Worm (Caenorhabditis elegans) whole organism, L4 larva: ENCODE results near the gene sel-13.

Experiments
- F37D6.2 ChIP-seq: sonication (generic microtip); optimal IDR thresholded peaks from 2 replicates; lab custom pipeline; 2016; ENCODE audit warnings: mild to moderate bottlenecking, missing genetic modification characterization, missing compliant biosample characterization
- F49E8.2 ChIP-seq: sonication (generic microtip); optimal IDR thresholded peaks from 2 replicates; lab custom pipeline; 2016; ENCODE audit warnings: missing compliant biosample characterization, mild to moderate bottlenecking, missing genetic modification characterization, borderline replicate concordance
- T20F7.1 ChIP-seq: fragments of 200-800 bp; sonication (Bioruptor generic); optimal IDR thresholded peaks from 2 replicates; lab custom pipeline; 2018; ENCODE audit warnings: mild to moderate bottlenecking, missing genetic modification characterization, missing compliant biosample characterization
- Y105C5A.15 ChIP-seq: fragments of 200-800 bp; sonication (Bioruptor generic); IDR thresholded peaks from 2 replicates; pipeline ENCODE4 v1.3.6; 2022; ENCODE audit warnings: missing genetic modification characterization, missing compliant biosample characterization
- Y48G9A.11 ChIP-seq: fragments of 200-800 bp; sonication (Bioruptor generic); IDR thresholded peaks from 2 replicates; pipeline ENCODE4 v1.3.6; 2022; ENCODE audit warnings: missing genetic modification reagents, missing genetic modification characterization, missing compliant biosample characterization
- aha-1 ChIP-seq: fragments of 150-350 bp; peaks from one replicate; lab custom pipeline; 2014; ENCODE audit warnings: missing biosample characterization, missing genetic modification characterization
- ceh-28 ChIP-seq: fragments of 150-350 bp; optimal IDR thresholded peaks from 2 replicates; lab custom pipeline; 2014; ENCODE audit warnings: missing biosample characterization, missing genetic modification reagents, missing genetic modification characterization
- ces-1 ChIP-seq: fragments of 150-350 bp; sonication (generic microtip); optimal IDR thresholded peaks from 4 replicates; lab custom pipeline; 2014; ENCODE audit warnings: missing biosample characterization, missing genetic modification reagents, missing genetic modification characterization
- ctbp-1 ChIP-seq: fragments of 200-800 bp; sonication (Bioruptor generic); IDR thresholded peaks from 2 replicates; pipeline ENCODE4 v1.3.6; 2022; ENCODE audit warnings: missing genetic modification reagents, missing genetic modification characterization, missing compliant biosample characterization
- daf-12 ChIP-seq: fragments of 150-350 bp; optimal IDR thresholded peaks from 2 replicates; lab custom pipeline; 2014; ENCODE audit warnings: missing biosample characterization, missing genetic modification reagents, missing genetic modification characterization
- daf-16 ChIP-seq, 3 experiments: sonication (generic microtip); optimal IDR thresholded peaks; 2 replicates each; lab custom pipeline; 2016 to 2017; ENCODE audit warnings: missing genetic modification characterization in 3 of 3, missing genetic modification reagents in 3 of 3, mild to moderate bottlenecking in 2 of 3, missing compliant biosample characterization in 2 of 3, missing biosample characterization in 1 of 3, moderate library complexity in 1 of 3
- hif-1 ChIP-seq, 2 experiments: sonication (generic microtip); optimal IDR thresholded peaks; 2 replicates each; lab custom pipeline; 2016 to 2017; ENCODE audit warnings: missing compliant biosample characterization in 2 of 2, missing genetic modification characterization in 2 of 2, missing genetic modification reagents in 2 of 2, missing genotype in 2 of 2, mild to moderate bottlenecking in 1 of 2
- lin-1 ChIP-seq: fragments of 200-800 bp; sonication (Bioruptor generic); IDR thresholded peaks from 2 replicates; pipeline ENCODE4 v1.3.6; 2022; ENCODE audit warnings: missing genetic modification reagents, missing genetic modification characterization, missing compliant biosample characterization
- lin-15B ChIP-seq: fragments of 150-350 bp; sonication (generic microtip); optimal IDR thresholded peaks from 3 replicates; lab custom pipeline; 2014; ENCODE audit warnings: missing biosample characterization, missing genetic modification characterization
- lin-29 ChIP-seq: fragments of 200-800 bp; sonication (Bioruptor generic); IDR thresholded peaks from 2 replicates; pipeline ENCODE4 v1.3.6; 2022; ENCODE audit warnings: missing genetic modification reagents, missing genetic modification characterization, missing compliant biosample characterization
- lin-38 ChIP-seq: fragments of 200-800 bp; sonication (Bioruptor generic); IDR thresholded peaks from 2 replicates; pipeline ENCODE4 v1.3.6; 2022; ENCODE audit warnings: missing genetic modification reagents, missing genetic modification characterization, missing compliant biosample characterization
- lir-3 ChIP-seq: sonication (generic microtip); optimal IDR thresholded peaks from 2 replicates; lab custom pipeline; 2016; ENCODE audit warnings: mild to moderate bottlenecking, missing genetic modification characterization, missing compliant biosample characterization
- madf-5 ChIP-seq, 2 experiments: fragments of 200-800 bp; sonication (Bioruptor generic); IDR thresholded peaks; 2 replicates each; pipeline ENCODE4 v1.3.6; 2022; ENCODE audit warnings: missing compliant biosample characterization in 2 of 2, missing genetic modification characterization in 2 of 2
- madf-9 ChIP-seq: fragments of 200-800 bp; sonication (Bioruptor generic); conservative IDR thresholded peaks from 2 replicates; pipeline ENCODE4 v1.3.6; 2022; ENCODE audit warnings: missing genetic modification reagents, missing genetic modification characterization, missing compliant biosample characterization
- mxl-2 ChIP-seq: fragments of 200-800 bp; sonication (Bioruptor generic); conservative IDR thresholded peaks from 2 replicates; pipeline ENCODE4 v1.3.6; 2022; ENCODE audit warnings: missing genetic modification reagents, missing genetic modification characterization, missing compliant biosample characterization
- nhr-10 ChIP-seq: fragments of 150-350 bp; optimal IDR thresholded peaks from 2 replicates; lab custom pipeline; 2014; ENCODE audit warnings: missing biosample characterization, missing genetic modification characterization
- nhr-11 ChIP-seq: fragments of 150-350 bp; optimal IDR thresholded peaks from 2 replicates; lab custom pipeline; 2014; ENCODE audit warnings: missing biosample characterization, missing genetic modification characterization
- nhr-111 ChIP-seq: fragments of 200-800 bp; sonication (Bioruptor generic); optimal IDR thresholded peaks from 2 replicates; lab custom pipeline; 2018; ENCODE audit warnings: mild to moderate bottlenecking, missing genetic modification characterization, missing compliant biosample characterization
- nhr-237 ChIP-seq: sonication (generic microtip); optimal IDR thresholded peaks from 2 replicates; lab custom pipeline; 2017; ENCODE audit warnings: missing biosample characterization, missing genetic modification characterization
- nhr-25 ChIP-seq: sonication (generic microtip); optimal IDR thresholded peaks from 2 replicates; lab custom pipeline; 2017; ENCODE audit warnings: missing genetic modification characterization, mild to moderate bottlenecking, missing compliant biosample characterization, antibody characterized with exemption, moderate library complexity, borderline replicate concordance; ENCODE audit not compliant: insufficient read depth
- nhr-41 ChIP-seq: fragments of 200-800 bp; sonication (Bioruptor generic); IDR thresholded peaks from 2 replicates; pipeline ENCODE4 v1.3.6; 2022; ENCODE audit warnings: missing genetic modification reagents, missing genetic modification characterization, missing compliant biosample characterization
- nhr-42 ChIP-seq: fragments of 200-800 bp; sonication (Bioruptor generic); IDR thresholded peaks from 2 replicates; pipeline ENCODE4 v1.3.6; 2022; ENCODE audit warnings: missing genetic modification characterization, missing compliant biosample characterization
- nhr-76 ChIP-seq: fragments of 150-350 bp; optimal IDR thresholded peaks from 2 replicates; lab custom pipeline; 2014; ENCODE audit warnings: missing biosample characterization, missing genetic modification characterization
- php-3 ChIP-seq: fragments of 200-800 bp; sonication (Bioruptor generic); IDR thresholded peaks from 2 replicates; pipeline ENCODE4 v1.3.6; 2022; ENCODE audit warnings: missing genetic modification reagents, missing genetic modification characterization, missing compliant biosample characterization
- spr-3 ChIP-seq: fragments of 200-800 bp; sonication (Bioruptor generic); optimal IDR thresholded peaks from 2 replicates; lab custom pipeline; 2018; ENCODE audit warnings: mild to moderate bottlenecking, missing genetic modification characterization, missing compliant biosample characterization
- tag-97 ChIP-seq: fragments of 200-800 bp; sonication (Bioruptor generic); IDR thresholded peaks from 2 replicates; pipeline ENCODE4 v1.3.6; 2022; ENCODE audit warnings: missing genetic modification characterization, missing compliant biosample characterization
- unc-130 ChIP-seq: sonication (generic microtip); optimal IDR thresholded peaks from 2 replicates; lab custom pipeline; 2016; ENCODE audit warnings: missing genetic modification reagents, missing genetic modification characterization, missing compliant biosample characterization
- unc-39 ChIP-seq: sonication (generic microtip); optimal IDR thresholded peaks from 2 replicates; lab custom pipeline; 2017; ENCODE audit warnings: missing biosample characterization, missing genetic modification characterization
- vab-7 ChIP-seq: fragments of 200-800 bp; sonication (Bioruptor generic); IDR thresholded peaks from 2 replicates; pipeline ENCODE4 v1.3.6; 2022; ENCODE audit warnings: missing genetic modification reagents, missing genetic modification characterization, missing compliant biosample characterization
- zfp-2 ChIP-seq: sonication (generic microtip); optimal IDR thresholded peaks from 2 replicates; lab custom pipeline; 2016; ENCODE audit warnings: mild to moderate bottlenecking, missing genetic modification characterization, missing compliant biosample characterization
- ztf-11 ChIP-seq: fragments of 150-350 bp; optimal IDR thresholded peaks from 2 replicates; lab custom pipeline; 2014; ENCODE audit warnings: missing biosample characterization, missing genetic modification characterization
- ztf-7 ChIP-seq: fragments of 150-350 bp; optimal IDR thresholded peaks from 2 replicates; lab custom pipeline; 2014; ENCODE audit warnings: missing biosample characterization, missing genetic modification characterization

sel-13 gene

DNA sequence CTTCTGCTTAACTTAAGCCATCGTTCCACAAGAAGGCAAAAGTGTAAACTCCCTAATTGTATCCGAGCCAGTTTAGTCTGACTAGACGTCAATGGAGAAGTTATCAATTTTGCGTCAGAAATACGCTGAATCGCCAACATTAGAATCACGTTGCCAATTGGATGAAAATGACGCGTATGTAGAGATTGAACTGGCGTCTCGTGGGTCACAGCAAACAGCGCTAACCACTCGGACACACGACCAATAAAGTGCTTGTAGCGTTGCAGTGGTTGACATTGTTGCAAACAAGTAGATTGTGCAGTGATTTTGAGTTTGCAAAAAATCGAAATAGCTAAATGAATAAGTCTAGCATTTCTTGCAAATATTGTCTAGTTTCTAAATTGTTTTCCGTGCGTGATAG is 10.4 kb downstream of the sel-13 start (continued):
- peak; percentile 93 for TF ChIP-seq nhr-111
- TF ChIP-seq lir-3 (tag; lab: Kevin White, UChicago): peak; percentile 75
- TF ChIP-seq hif-1 (tag; optimal IDR thresholded peaks at IDR 0.05; lab: Kevin White, UChicago): peak in 1 of 2 experiments; percentile 74
- TF ChIP-seq madf-5 (GFP tag; IDR thresholded peaks at IDR 0.05; lab: Robert Waterston, UW): peak; percentile 59 to 88; a peak in 2 of 4 replicates
- TF ChIP-seq F49E8.2 (tag; lab: Kevin White, UChicago): peak; percentile 75
- no peak for TF ChIP-seq daf-12 (tag; lab: Kevin White, UChicago)
- TF ChIP-seq nhr-76 (tag; lab: Kevin White, UChicago): no peak
- TF ChIP-seq nhr-42 (GFP tag; lab: Robert Waterston, UW): peak; percentile 81
- 0 out of 2 replicates have a peak, but pooled peaks have one; percentile 44 for TF ChIP-seq Y105C5A.15 (GFP tag; lab: Robert Waterston, UW)
- TF ChIP-seq Y48G9A.11 (GFP tag; lab: Robert Waterston, UW): peak; percentile 81
- peak; percentile 53 for TF ChIP-seq nhr-11 (tag; lab: Kevin White, UChicago)
- no peak for TF ChIP-seq unc-39
- TF ChIP-seq nhr-237 (tag; lab: Kevin White, UChicago): no peak
- TF ChIP-seq lin-1 (GFP tag; lab: Robert Waterston, UW): peak; percentile 86
- peak; percentile 68 for TF ChIP-seq T20F7.1 (GFP tag; lab: Kevin White, UChicago)
- no peak for TF ChIP-seq ztf-11
- TF ChIP-seq ctbp-1 (GFP tag; lab: Robert Waterston, UW): peak; percentile 84
- peak; percentile 75 for TF ChIP-seq ztf-7
- peak; percentile 56 for TF ChIP-seq zfp-2 (tag; lab: Kevin White, UChicago)
- no peak for TF ChIP-seq ces-1 (GFP tag; lab: Kevin White, UChicago)
- peak; percentile 91 for TF ChIP-seq vab-7 (GFP tag; lab: Robert Waterston, UW)
- TF ChIP-seq, all 104 proteins: peak for 74

- TF ChIP-seq php-3 (GFP tag; lab: Robert Waterston, UW) (0 out of 2 replicates have a peak, but pooled peaks have one; percentile 14), aha-1 (peak; percentile 75), nhr-41 (GFP tag; lab: Robert Waterston, UW) (no peak), daf-16 (GFP tag; optimal IDR thresholded peaks at IDR 0.05; lab: Kevin White, UChicago) (no peak), daf-16 (tag; optimal IDR thresholded peaks at IDR 0.05; lab: Kevin White, UChicago) (peak; percentile 73)
- TF ChIP-seq, all 104 proteins: peak for 3
Observed at ce11 chrIII:4688965-4689364, 11.1 kb downstream of the sel-13 start, which contains the start of gene ppat-1. ppat-1 (plus strand) TSS chrIII:4689280.

ce11 chrIII:4688356-4688755 is 11.7 kb downstream of the sel-13 start, which contains the start of gene tag-243:
tag-243 (minus strand) TSS chrIII:4688456.
- no peak for TF ChIP-seq nhr-237 (tag; lab: Kevin White, UChicago)
- no peak for TF ChIP-seq madf-9 (GFP tag; lab: Robert Waterston, UW)
- no peak for TF ChIP-seq vab-7 (GFP tag; lab: Robert Waterston, UW)
- TF ChIP-seq nhr-10: no peak
- TF ChIP-seq ceh-28 (tag; lab: Kevin White, UChicago): no peak
- no peak for TF ChIP-seq nhr-11 (tag; lab: Kevin White, UChicago)
- TF ChIP-seq lin-29: no peak
- no peak for TF ChIP-seq spr-3 (GFP tag; lab: Kevin White, UChicago)
- no peak for TF ChIP-seq F37D6.2 (tag; lab: Kevin White, UChicago)
- TF ChIP-seq lin-38: no peak
- TF ChIP-seq unc-130 (GFP tag; lab: Kevin White, UChicago): no peak
- TF ChIP-seq T20F7.1 (GFP tag; lab: Kevin White, UChicago): no peak
- no peak for TF ChIP-seq nhr-25 (tag; lab: Kevin White, UChicago)
- TF ChIP-seq mxl-2 (GFP tag; lab: Robert Waterston, UW): no peak
- no peak for TF ChIP-seq lin-15B
- no peak for TF ChIP-seq Y48G9A.11 (GFP tag; lab: Robert Waterston, UW)
- TF ChIP-seq tag-97: no peak
- TF ChIP-seq ctbp-1 (GFP tag; lab: Robert Waterston, UW): no peak
- TF ChIP-seq ces-1 (GFP tag; lab: Kevin White, UChicago): no peak
